Worm (Caenorhabditis elegans): ENCODE measurements around the gene F58H7.5.
"Not testable (repeated sequence)": the region's sequence is repeated elsewhere in the genome, so short reads cannot be mapped to it uniquely, and the experiment has no call there.

Gene F58H7.5

ce11 chrIV:884707-885394, 34.9 kb upstream of the F58H7.5 start, which contains the start of gene mak-2 (continued):
- peak; percentile 42 for TF ChIP-seq nhr-21 (tag; optimal IDR thresholded peaks at IDR 0.05)
- peak; percentile 2 for TF ChIP-seq ztf-4 (tag; optimal IDR thresholded peaks at IDR 0.05)
- no peak for TF ChIP-seq unc-62 (GFP tag; optimal IDR thresholded peaks at IDR 0.05)
- TF ChIP-seq R02D3.7 (tag; optimal IDR thresholded peaks at IDR 0.05) = no peak
- no peak for TF ChIP-seq mdl-1 (tag; optimal IDR thresholded peaks at IDR 0.05)
- TF ChIP-seq nhr-10 (tag; optimal IDR thresholded peaks at IDR 0.05) = no peak
- no peak for TF ChIP-seq ceh-82 (tag; optimal IDR thresholded peaks at IDR 0.05)
- TF ChIP-seq ztf-11 (tag; optimal IDR thresholded peaks at IDR 0.05) = no peak
- no peak for TF ChIP-seq mab-5 (tag; optimal IDR thresholded peaks at IDR 0.05)
- no peak for TF ChIP-seq mbf-1 (tag; optimal IDR thresholded peaks at IDR 0.05)
- TF ChIP-seq unc-39 (tag; optimal IDR thresholded peaks at IDR 0.05) = no peak
- no peak for TF ChIP-seq ztf-1 (GFP tag; conservative IDR thresholded peaks at IDR 0.05)
- no peak for TF ChIP-seq lin-39 (tag; optimal IDR thresholded peaks at IDR 0.05)
- peak; percentile 88 for TF ChIP-seq unc-55 (GFP tag; optimal IDR thresholded peaks at IDR 0.05)
- peak; percentile 66 for TF ChIP-seq sma-3 (GFP tag; optimal IDR thresholded peaks at IDR 0.05)
- no peak for TF ChIP-seq peb-1 (tag; optimal IDR thresholded peaks at IDR 0.05)
- TF ChIP-seq blmp-1 (tag; optimal IDR thresholded peaks at IDR 0.05; ENCODE audit: insufficient read depth) = no peak
- TF ChIP-seq ZK546.5 (tag; optimal IDR thresholded peaks at IDR 0.05) = no peak
- no peak for TF ChIP-seq nhr-77 (tag; optimal IDR thresholded peaks at IDR 0.05)
- TF ChIP-seq nhr-25 (tag; optimal IDR thresholded peaks at IDR 0.05) = peak; percentile 58
- TF ChIP-seq alr-1 (tag; optimal IDR thresholded peaks at IDR 0.05) = no peak
- peak; percentile 83 for TF ChIP-seq nhr-129 (tag; optimal IDR thresholded peaks at IDR 0.05)
- TF ChIP-seq sem-4 (tag; optimal IDR thresholded peaks at IDR 0.05) = peak; percentile 22
- peak; percentile 78 for TF ChIP-seq gmeb-1 (tag; optimal IDR thresholded peaks at IDR 0.05)
- TF ChIP-seq egl-27 (tag; optimal IDR thresholded peaks at IDR 0.05) = no peak
- peak; percentile 89 for TF ChIP-seq C34F6.9 (tag; optimal IDR thresholded peaks at IDR 0.05)
- TF ChIP-seq elt-3 (tag; optimal IDR thresholded peaks at IDR 0.05) = no peak
- TF ChIP-seq F13H6.1 (tag; optimal IDR thresholded peaks at IDR 0.05) = peak; percentile 50
- peak; percentile 67 for TF ChIP-seq lin-11 (tag; optimal IDR thresholded peaks at IDR 0.05)

ce11 chrIV:904963-905362, 14.8 kb upstream of the F58H7.5 start, which contains the start of gene fbxc-12:
TSS of gene fbxc-12 (plus strand) at chrIV:905263.
- not testable (repeated sequence) for TF ChIP-seq nhr-6, ZK546.5, fos-1 (tag; optimal IDR thresholded peaks at IDR 0.05)

ce11 chrIV:914856-915255, 4.9 kb upstream of the F58H7.5 start:
- TF ChIP-seq ztf-11 (tag; optimal IDR thresholded peaks at IDR 0.05) (no peak), elt-1 (tag; optimal IDR thresholded peaks at IDR 0.05) (no peak), lin-39 (tag; optimal IDR thresholded peaks at IDR 0.05) (no peak), nhr-129 (tag; optimal IDR thresholded peaks at IDR 0.05) (no peak), nhr-12 (tag; optimal IDR thresholded peaks at IDR 0.05) (no peak)

ce11 chrIV:917640-918039, 2.1 kb upstream of the F58H7.5 start:
- TF ChIP-seq unc-62 (GFP tag; optimal IDR thresholded peaks at IDR 0.05) (no peak), mdl-1 (tag; optimal IDR thresholded peaks at IDR 0.05) (no peak), ztf-1 (GFP tag; conservative IDR thresholded peaks at IDR 0.05) (no peak), nhr-237 (tag; optimal IDR thresholded peaks at IDR 0.05) (no peak)

DNA sequence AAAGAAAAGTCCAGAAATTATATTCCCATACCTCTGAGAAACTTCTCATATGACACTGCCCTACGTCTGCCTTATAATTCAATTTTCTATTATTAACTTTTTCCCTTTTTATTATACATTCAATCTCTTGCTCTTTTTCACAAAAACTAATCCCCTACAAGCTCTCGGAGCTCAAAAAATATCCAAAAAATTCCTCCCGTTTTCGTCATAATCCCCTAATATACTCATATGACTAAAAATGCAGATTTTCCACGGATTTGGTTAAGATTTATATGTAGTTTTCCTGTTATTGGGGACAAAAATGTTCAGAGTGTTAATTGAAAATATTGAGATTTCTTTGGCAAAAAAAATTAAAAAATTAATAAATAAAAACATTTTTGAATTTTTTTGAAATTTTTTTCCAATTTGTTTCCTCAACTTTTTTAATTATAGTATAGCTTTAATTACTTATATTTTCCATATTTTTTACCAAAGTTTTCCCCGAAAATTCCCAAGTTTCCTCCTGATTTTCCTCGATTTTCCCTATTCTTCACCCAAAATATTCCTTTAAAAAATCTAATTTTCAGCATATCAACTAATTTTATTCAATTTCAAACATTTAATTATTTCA, 4.6 kb downstream of the F58H7.5 start, which contains the start of gene lgc-30:
lgc-30 (plus strand) TSS at position 560 of the 610 bp plus-strand sequence.
- TF ChIP-seq fos-1 (tag; optimal IDR thresholded peaks at IDR 0.05) (no peak), lsy-2 (tag; optimal IDR thresholded peaks at IDR 0.05) (no peak), nhr-129 (tag; optimal IDR thresholded peaks at IDR 0.05) (no peak), unc-62 (GFP tag; optimal IDR thresholded peaks at IDR 0.05) (no peak), sma-3 (GFP tag; optimal IDR thresholded peaks at IDR 0.05) (no peak)

Data from whole organism, L2 larva.